Worm (Caenorhabditis elegans): Measurements from ENCODE around the gene spig-6.

The spig-6 gene

DNA sequence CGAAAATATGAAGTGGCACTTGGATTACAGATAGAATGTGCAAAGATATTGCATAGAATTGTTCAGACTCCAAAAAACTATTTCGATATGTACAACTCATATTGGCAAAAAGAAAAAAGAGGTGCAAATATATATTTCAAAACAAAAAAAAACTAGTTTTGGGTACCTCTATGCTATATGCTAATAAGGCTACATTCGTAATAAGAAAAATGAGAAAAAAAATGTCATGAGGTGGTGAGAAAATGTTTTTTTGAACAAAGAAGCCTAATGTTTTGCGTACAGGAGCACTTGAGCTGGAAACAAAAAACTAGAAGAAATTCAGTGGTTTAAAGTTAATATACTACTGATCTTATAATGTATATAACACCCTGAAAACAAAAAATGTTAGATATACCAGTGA is 20.5 kb upstream of the spig-6 start, which contains the start of gene srh-142:
Gene srh-142 (minus strand): TSS at position 101 of the 400 bp plus-strand sequence.
- TF ChIP-seq fkh-2 (tag; optimal IDR thresholded peaks at IDR 0.05) (no peak), mdl-1 (tag; optimal IDR thresholded peaks at IDR 0.05) (no peak), elt-1 (tag; optimal IDR thresholded peaks at IDR 0.05) (no peak), nhr-76 (tag; optimal IDR thresholded peaks at IDR 0.05) (no peak)

DNA sequence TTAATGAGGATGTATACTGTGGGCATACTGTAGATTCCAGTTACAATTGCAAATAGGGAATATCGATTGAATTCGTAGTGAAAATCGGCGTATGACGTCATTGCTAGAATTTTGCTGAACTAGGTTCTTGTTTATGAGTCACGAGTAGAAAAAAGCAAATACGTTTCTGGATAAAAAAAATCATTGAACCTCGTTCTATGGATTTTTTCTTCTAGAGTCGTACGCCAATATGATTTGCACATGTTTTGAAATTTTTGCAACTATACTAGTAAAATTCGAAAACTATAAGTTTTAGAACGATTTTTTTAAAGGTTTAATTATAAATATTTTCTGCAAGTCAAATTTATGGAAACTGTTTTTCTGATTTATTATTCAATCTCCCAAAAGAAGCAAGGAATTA is 13.5 kb upstream of the spig-6 start, which contains the start of gene sru-44:
Gene sru-44 (minus strand): TSS at position 101 of the 400 bp plus-strand sequence.
- no peak for TF ChIP-seq lin-15B (tag; optimal IDR thresholded peaks at IDR 0.05)
- TF ChIP-seq ztf-4 (tag; optimal IDR thresholded peaks at IDR 0.05), result no peak
- no peak for TF ChIP-seq egl-5 (tag; optimal IDR thresholded peaks at IDR 0.05)
- no peak for TF ChIP-seq egl-27 (tag; optimal IDR thresholded peaks at IDR 0.05)
- no peak for TF ChIP-seq tbx-2 (tag; optimal IDR thresholded peaks at IDR 0.05)
- no peak for TF ChIP-seq fkh-10 (GFP tag; optimal IDR thresholded peaks at IDR 0.05)
- TF ChIP-seq snpc-4 (tag; optimal IDR thresholded peaks at IDR 0.05), result no peak

- no peak for TF ChIP-seq pqm-1 (tag; optimal IDR thresholded peaks at IDR 0.05)
- TF ChIP-seq fos-1 (tag; optimal IDR thresholded peaks at IDR 0.05), result no peak
- TF ChIP-seq nhr-12 (tag; optimal IDR thresholded peaks at IDR 0.05), result no peak
- TF ChIP-seq skn-1 (tag; optimal IDR thresholded peaks at IDR 0.05), result no peak
- no peak for TF ChIP-seq ceh-82 (tag; optimal IDR thresholded peaks at IDR 0.05)
- TF ChIP-seq nhr-67 (tag; optimal IDR thresholded peaks at IDR 0.05), result no peak
- TF ChIP-seq ama-1 (optimal IDR thresholded peaks at IDR 0.05), result no peak
- no peak for TF ChIP-seq nfya-1 (tag; optimal IDR thresholded peaks at IDR 0.05; ENCODE audit: insufficient read depth)
- no peak for TF ChIP-seq egl-5 (tag; optimal IDR thresholded peaks at IDR 0.05)
- no peak for TF ChIP-seq zag-1 (tag; optimal IDR thresholded peaks at IDR 0.05)
- TF ChIP-seq nhr-237 (tag; optimal IDR thresholded peaks at IDR 0.05), result no peak
- no peak for TF ChIP-seq fkh-2 (tag; optimal IDR thresholded peaks at IDR 0.05)
Observed at ce11 chrV:16470916-16471315, 10.5 kb upstream of the spig-6 start, which contains the start of gene srh-138. Gene srh-138, minus strand, starts transcription at chrV:16471016.

ce11 chrV:16471995-16472563 is 9.3 kb upstream of the spig-6 start, which contains the start of gene srw-35:
Gene srw-35, plus strand, starts transcription at chrV:16472513.
- TF ChIP-seq R02D3.7 (tag; optimal IDR thresholded peaks at IDR 0.05) (no peak), lin-15B (tag; optimal IDR thresholded peaks at IDR 0.05) (no peak), sea-2 (GFP tag; optimal IDR thresholded peaks at IDR 0.05) (no peak), pqm-1 (tag; optimal IDR thresholded peaks at IDR 0.05) (no peak), ztf-11 (tag; optimal IDR thresholded peaks at IDR 0.05) (no peak), jun-1 (tag; optimal IDR thresholded peaks at IDR 0.05) (no peak), zag-1 (tag; optimal IDR thresholded peaks at IDR 0.05) (no peak), nfya-1 (tag; optimal IDR thresholded peaks at IDR 0.05; ENCODE audit: insufficient read depth) (no peak), ceh-9 (tag; optimal IDR thresholded peaks at IDR 0.05) (no peak), ama-1 (optimal IDR thresholded peaks at IDR 0.05) (no peak), fos-1 (tag; optimal IDR thresholded peaks at IDR 0.05) (no peak), nhr-77 (tag; optimal IDR thresholded peaks at IDR 0.05) (no peak), nhr-11 (tag; optimal IDR thresholded peaks at IDR 0.05) (no peak)

- TF ChIP-seq nhr-76 (tag; optimal IDR thresholded peaks at IDR 0.05) (no peak), nfya-1 (tag; optimal IDR thresholded peaks at IDR 0.05; ENCODE audit: insufficient read depth) (no peak), skn-1 (tag; optimal IDR thresholded peaks at IDR 0.05) (no peak), fkh-10 (GFP tag; optimal IDR thresholded peaks at IDR 0.05) (no peak), eor-1 (tag; optimal IDR thresholded peaks at IDR 0.05) (no peak), pqm-1 (tag; optimal IDR thresholded peaks at IDR 0.05) (no peak), ceh-82 (tag; optimal IDR thresholded peaks at IDR 0.05) (no peak), nhr-28 (tag; optimal IDR thresholded peaks at IDR 0.05) (no peak), jun-1 (tag; optimal IDR thresholded peaks at IDR 0.05) (no peak), aly-2 (tag; optimal IDR thresholded peaks at IDR 0.05) (no peak), R02D3.7 (tag; optimal IDR thresholded peaks at IDR 0.05) (no peak)
Observed at ce11 chrV:16479275-16479674, 2.1 kb upstream of the spig-6 start, which contains the start of gene T08G3.11. Gene T08G3.11, minus strand, starts transcription at chrV:16479375.

DNA sequence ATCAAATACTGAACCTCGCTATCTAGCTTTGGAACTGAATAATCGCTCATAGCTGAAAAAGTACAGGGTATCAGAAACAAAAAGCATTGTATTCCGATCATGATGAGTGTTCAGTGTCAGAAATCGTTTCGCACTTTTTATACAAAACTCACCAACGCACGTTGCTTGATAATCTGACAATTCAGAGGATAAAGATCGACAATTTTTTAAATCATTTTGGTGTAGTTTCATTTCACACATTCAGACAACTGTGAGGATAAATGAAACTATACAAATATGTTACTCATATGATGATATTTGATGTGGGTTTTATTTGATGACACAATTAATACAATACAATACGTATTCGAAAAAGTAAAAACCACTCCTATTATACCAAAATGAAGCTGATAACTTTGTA is 1.7 kb downstream of the spig-6 start, which contains the start of gene F57E7.2:
Gene F57E7.2 (minus strand): TSS at position 101 of the 400 bp plus-strand sequence.
- no peak for TF ChIP-seq snpc-4 (tag; optimal IDR thresholded peaks at IDR 0.05)
- no peak for TF ChIP-seq pqm-1 (tag; optimal IDR thresholded peaks at IDR 0.05)
- no peak for TF ChIP-seq lsy-12 (tag; optimal IDR thresholded peaks at IDR 0.05)
- no peak for TF ChIP-seq mdl-1 (tag; optimal IDR thresholded peaks at IDR 0.05)
- TF ChIP-seq unc-39 (tag; optimal IDR thresholded peaks at IDR 0.05), result no peak
- no peak for TF ChIP-seq nhr-77 (tag; optimal IDR thresholded peaks at IDR 0.05)
- TF ChIP-seq nhr-11 (tag; optimal IDR thresholded peaks at IDR 0.05), result no peak
- TF ChIP-seq zag-1 (tag; optimal IDR thresholded peaks at IDR 0.05), result no peak
- no peak for TF ChIP-seq ceh-9 (tag; optimal IDR thresholded peaks at IDR 0.05)
- TF ChIP-seq egl-27 (tag; optimal IDR thresholded peaks at IDR 0.05), result no peak
- TF ChIP-seq elt-1 (tag; optimal IDR thresholded peaks at IDR 0.05), result no peak
- no peak for TF ChIP-seq nhr-12 (tag; optimal IDR thresholded peaks at IDR 0.05)
- TF ChIP-seq eor-1 (tag; optimal IDR thresholded peaks at IDR 0.05), result no peak
- no peak for TF ChIP-seq tbx-2 (tag; optimal IDR thresholded peaks at IDR 0.05)
- TF ChIP-seq ceh-16 (tag; optimal IDR thresholded peaks at IDR 0.05), result no peak
- TF ChIP-seq daf-12 (tag; optimal IDR thresholded peaks at IDR 0.05), result no peak
- TF ChIP-seq fkh-2 (tag; optimal IDR thresholded peaks at IDR 0.05), result no peak

Data from whole organism, L3 larva.